Worm (Caenorhabditis elegans) whole organism, midembryonic: ENCODE data around the gene C10C5.7.

Source experiments
- flt-1 ChIP-seq: fragments of 200-800 bp; sonication (Bioruptor generic); IDR thresholded peaks from 2 replicates; pipeline ENCODE4 v1.3.6; 2022; ENCODE audit warnings: missing genetic modification characterization, missing compliant biosample characterization
- tab-1 ChIP-seq: fragments of 200-800 bp; sonication (Bioruptor generic); IDR thresholded peaks from 2 replicates; pipeline ENCODE4 v1.3.6; 2022; ENCODE audit warnings: missing genetic modification characterization, missing compliant biosample characterization

ce11 chrIV:9384826-9385225 is at the start of gene C10C5.7:
- TF ChIP-seq tab-1 (no peak), flt-1 (GFP tag; lab: Robert Waterston, UW) (no peak)
